Worm (Caenorhabditis elegans): ENCODE measurements around the gene F15H10.7.

F15H10.7 gene

DNA sequence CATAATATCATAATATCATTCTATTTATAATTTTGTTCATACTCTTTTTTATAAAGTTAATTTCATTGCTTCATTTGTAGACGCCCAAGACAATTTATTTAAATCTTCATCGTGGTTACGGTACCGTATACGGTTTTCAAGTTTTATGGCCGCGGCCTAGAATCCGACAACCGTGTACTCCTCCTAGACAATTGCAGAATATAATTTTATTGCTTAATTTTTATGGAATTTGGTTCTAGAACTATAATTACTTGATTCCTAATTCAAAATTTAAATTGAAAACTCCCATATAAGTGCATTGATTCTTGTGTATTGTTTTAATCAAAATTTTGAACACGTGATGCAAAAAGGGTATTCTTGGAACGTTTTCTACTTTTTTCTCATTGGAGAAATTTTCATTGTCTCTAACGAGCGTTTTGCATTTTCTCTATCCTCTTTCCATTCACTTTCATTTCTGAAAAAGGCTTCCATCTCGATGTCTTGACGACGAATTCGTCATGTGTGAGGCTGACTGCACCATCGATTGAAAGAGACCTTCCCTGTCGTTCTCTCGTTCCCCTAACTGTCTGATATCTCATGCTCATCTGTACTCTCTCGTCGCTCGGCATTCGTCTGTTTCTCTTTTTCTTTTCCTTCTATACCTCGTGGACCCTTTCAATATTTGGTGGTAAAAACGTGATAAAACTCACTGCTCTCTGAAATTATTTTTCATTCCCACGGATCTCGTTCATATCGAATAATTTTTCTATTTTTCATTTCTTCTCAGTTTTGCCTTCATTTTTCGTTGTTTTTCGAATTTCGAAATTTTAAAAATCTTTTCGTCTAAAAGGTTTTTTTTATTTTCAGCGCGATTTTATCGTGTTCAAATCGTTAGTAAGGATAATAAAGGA is 35.2 kb upstream of the F15H10.7 start, which contains the start of gene pap-1:
Gene pap-1 (plus strand): TSS at position 840 of the 890 bp plus-strand sequence.
- peak; percentile 95 for TF ChIP-seq hlh-30 (tag; optimal IDR thresholded peaks at IDR 0.05; ENCODE audit: insufficient read depth)
- TF ChIP-seq lin-1 (GFP tag; IDR thresholded peaks at IDR 0.05) = no peak
- no peak for TF ChIP-seq daf-16 (GFP tag; optimal IDR thresholded peaks at IDR 0.05)
- no peak for TF ChIP-seq daf-16 (tag; optimal IDR thresholded peaks at IDR 0.05)
- TF ChIP-seq mdl-1 (tag; optimal IDR thresholded peaks at IDR 0.05) = peak in 1 of 2 experiments; percentile 67
- TF ChIP-seq ceh-28 (tag; optimal IDR thresholded peaks at IDR 0.05) = peak; percentile 59
- no peak for TF ChIP-seq hmg-1.1 (GFP tag; IDR thresholded peaks at IDR 0.05)
- TF ChIP-seq lin-13 (GFP tag; optimal IDR thresholded peaks at IDR 0.05) = no peak
- peak; percentile 6 for TF ChIP-seq unc-130 (GFP tag; optimal IDR thresholded peaks at IDR 0.05)
- TF ChIP-seq lsy-2 (tag; optimal IDR thresholded peaks at IDR 0.05) = peak in 1 of 2 experiments; percentile 36
- TF ChIP-seq F37D6.2 (tag; optimal IDR thresholded peaks at IDR 0.05) = no peak
- TF ChIP-seq attf-4 (tag; optimal IDR thresholded peaks at IDR 0.05) = no peak
- no peak for TF ChIP-seq spr-1 (tag; optimal IDR thresholded peaks at IDR 0.05)
- peak; percentile 75 for TF ChIP-seq mes-2 (tag; optimal IDR thresholded peaks at IDR 0.05; ENCODE audit: poor library complexity, severe bottlenecking)
- no peak for TF ChIP-seq lin-29 (GFP tag; IDR thresholded peaks at IDR 0.05)
- TF ChIP-seq ztf-11 (tag; optimal IDR thresholded peaks at IDR 0.05) = no peak
- peak; percentile 20; the same call in 1 of the 2 replicates for TF ChIP-seq lin-38 (GFP tag; IDR thresholded peaks at IDR 0.05)
- TF ChIP-seq dmd-8 (GFP tag; IDR thresholded peaks at IDR 0.05) = no peak
- no peak for TF ChIP-seq fos-1 (tag; optimal IDR thresholded peaks at IDR 0.05)
- no peak for TF ChIP-seq mdt-29 (GFP tag; IDR thresholded peaks at IDR 0.05)
- no peak for TF ChIP-seq snpc-4 (tag; optimal IDR thresholded peaks at IDR 0.05)
- TF ChIP-seq Y5F2A.4 (GFP tag; optimal IDR thresholded peaks at IDR 0.05) = no peak
- peak; percentile 15 for TF ChIP-seq aha-1 (tag)
- no peak for TF ChIP-seq ztf-7 (tag; optimal IDR thresholded peaks at IDR 0.05)
- TF ChIP-seq lim-7 (GFP tag; IDR thresholded peaks at IDR 0.05) = no peak
- TF ChIP-seq hlh-11 (tag; optimal IDR thresholded peaks at IDR 0.05) = peak; percentile 57
- TF ChIP-seq hif-1 (tag; optimal IDR thresholded peaks at IDR 0.05) = peak in 1 of 2 experiments; percentile 25
- TF ChIP-seq mxl-3 (GFP tag; optimal IDR thresholded peaks at IDR 0.05) = peak; percentile 28
- no peak for TF ChIP-seq nhr-48 (tag; optimal IDR thresholded peaks at IDR 0.05)

DNA sequence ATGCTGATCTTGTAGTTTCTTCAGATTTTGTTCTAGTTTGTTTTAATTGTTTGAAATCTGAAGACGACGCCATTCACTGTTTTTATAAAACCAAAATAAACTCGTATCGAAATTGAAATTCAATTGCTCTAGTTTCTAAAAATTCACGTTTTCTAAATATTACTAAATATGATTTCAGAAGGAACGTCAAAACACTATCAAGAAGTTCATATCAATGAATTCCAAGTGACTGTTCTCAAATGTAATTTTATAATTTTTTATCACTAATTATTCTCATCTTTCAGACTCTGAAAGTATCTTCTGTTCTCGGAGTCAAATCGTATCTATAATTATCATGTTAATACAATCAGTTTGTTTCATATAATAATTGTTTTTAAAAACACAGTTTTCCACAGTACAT is 34.5 kb upstream of the F15H10.7 start, which contains the start of gene snf-10:
Gene snf-10 (minus strand): TSS at position 101 of the 400 bp plus-strand sequence.
- TF ChIP-seq daf-16 (GFP tag; optimal IDR thresholded peaks at IDR 0.05) = no peak
- TF ChIP-seq daf-16 (tag; optimal IDR thresholded peaks at IDR 0.05) = no peak
- TF ChIP-seq fkh-10 (GFP tag; optimal IDR thresholded peaks at IDR 0.05) = no peak
- no peak for TF ChIP-seq pha-4 (GFP tag; IDR thresholded peaks at IDR 0.05)
- TF ChIP-seq pha-4 (tag; optimal IDR thresholded peaks at IDR 0.05) = no peak
- no peak for TF ChIP-seq ztf-7 (tag; optimal IDR thresholded peaks at IDR 0.05)
- no peak for TF ChIP-seq nhr-11 (tag; optimal IDR thresholded peaks at IDR 0.05)
- TF ChIP-seq aly-2 (tag; optimal IDR thresholded peaks at IDR 0.05) = no peak
- TF ChIP-seq arid-1 (GFP tag; conservative IDR thresholded peaks at IDR 0.05) = no peak
- TF ChIP-seq egl-27 (tag; optimal IDR thresholded peaks at IDR 0.05) = no peak
- no peak for TF ChIP-seq lin-15B (tag; optimal IDR thresholded peaks at IDR 0.05)
- no peak for TF ChIP-seq F44E2.7 (GFP tag; IDR thresholded peaks at IDR 0.05)
- TF ChIP-seq saeg-2 (GFP tag; IDR thresholded peaks at IDR 0.05) = no peak

Data from whole organism, L4 larva.